Worm (Caenorhabditis elegans) whole organism, L3 larva: ENCODE measurements around the gene F44G4.7.

Experiments used
- ama-1 ChIP-seq: fragments of 150-350 bp; optimal IDR thresholded peaks from 2 replicates; lab custom pipeline; 2018
- ceh-82 ChIP-seq: fragments of 150-350 bp; optimal IDR thresholded peaks from 2 replicates; lab custom pipeline; 2014; ENCODE audit warnings: missing biosample characterization, missing genetic modification characterization
- daf-12 ChIP-seq: fragments of 150-350 bp; optimal IDR thresholded peaks from 2 replicates; lab custom pipeline; 2014; ENCODE audit warnings: missing biosample characterization, missing genetic modification reagents, missing genetic modification characterization
- egl-27 ChIP-seq: sonication (generic microtip); optimal IDR thresholded peaks from 4 replicates; lab custom pipeline; 2017; ENCODE audit warnings: missing biosample characterization, missing genetic modification reagents, missing genetic modification characterization
- egl-5 ChIP-seq: fragments of 150-350 bp; optimal IDR thresholded peaks from 2 replicates; lab custom pipeline; 2017; ENCODE audit warnings: missing biosample characterization, missing genetic modification reagents, missing genetic modification characterization, inconsistent platforms
- elt-1 ChIP-seq: fragments of 150-350 bp; optimal IDR thresholded peaks from 2 replicates; lab custom pipeline; 2014; ENCODE audit warnings: missing biosample characterization, missing genetic modification characterization
- elt-2 ChIP-seq: sonication (generic microtip); optimal IDR thresholded peaks from 2 replicates; lab custom pipeline; 2016; ENCODE audit warnings: missing genetic modification reagents, mild to moderate bottlenecking, missing genetic modification characterization, missing compliant biosample characterization
- elt-3 ChIP-seq, 3 experiments: fragments of 150-350 bp in 1 of 3; sonication (generic microtip) in 2 of 3; optimal IDR thresholded peaks; 2 replicates in 2 of 3; 4 replicates in 1 of 3; lab custom pipeline; 2014 to 2017; ENCODE audit warnings: missing biosample characterization in 3 of 3, missing genetic modification characterization in 3 of 3
- fkh-2 ChIP-seq: fragments of 150-350 bp; optimal IDR thresholded peaks from 2 replicates; lab custom pipeline; 2014; ENCODE audit warnings: missing biosample characterization, missing genetic modification reagents, missing genetic modification characterization
- fos-1 ChIP-seq: fragments of 150-350 bp; optimal IDR thresholded peaks from 2 replicates; lab custom pipeline; 2014; ENCODE audit warnings: missing biosample characterization, missing genetic modification characterization
- hmg-11 ChIP-seq: sonication (generic microtip); optimal IDR thresholded peaks from 2 replicates; lab custom pipeline; 2016; ENCODE audit warnings: missing genetic modification characterization, missing compliant biosample characterization
- lin-39 ChIP-seq: fragments of 150-350 bp; optimal IDR thresholded peaks from 2 replicates; lab custom pipeline; 2018; ENCODE audit warnings: missing biosample characterization, missing genetic modification reagents, missing genetic modification characterization
- lsy-12 ChIP-seq: sonication (generic microtip); optimal IDR thresholded peaks from 2 replicates; lab custom pipeline; 2016; ENCODE audit warnings: mild to moderate bottlenecking, missing genetic modification characterization, missing compliant biosample characterization
- nfya-1 ChIP-seq: sonication (generic microtip); optimal IDR thresholded peaks from 2 replicates; lab custom pipeline; 2017; ENCODE audit warnings: missing genetic modification characterization, mild to moderate bottlenecking, missing compliant biosample characterization, antibody characterized with exemption, moderate library complexity; ENCODE audit not compliant: insufficient read depth
- nhr-11 ChIP-seq: fragments of 150-350 bp; optimal IDR thresholded peaks from 2 replicates; lab custom pipeline; 2014; ENCODE audit warnings: missing biosample characterization, missing genetic modification characterization
- nhr-12 ChIP-seq: fragments of 150-350 bp; optimal IDR thresholded peaks from 2 replicates; lab custom pipeline; 2014; ENCODE audit warnings: missing biosample characterization, missing genetic modification characterization
- nhr-23 ChIP-seq: fragments of 150-350 bp; optimal IDR thresholded peaks from 2 replicates; lab custom pipeline; 2014; ENCODE audit warnings: missing biosample characterization, missing genetic modification reagents, missing genetic modification characterization
- nhr-25 ChIP-seq: sonication (generic microtip); optimal IDR thresholded peaks from 2 replicates; lab custom pipeline; 2017; ENCODE audit warnings: missing biosample characterization, missing genetic modification characterization
- nhr-28 ChIP-seq: fragments of 150-350 bp; optimal IDR thresholded peaks from 2 replicates; lab custom pipeline; 2014; ENCODE audit warnings: missing biosample characterization, missing genetic modification characterization
- nhr-67 ChIP-seq: fragments of 150-350 bp; optimal IDR thresholded peaks from 2 replicates; lab custom pipeline; 2014; ENCODE audit warnings: missing biosample characterization, missing genetic modification characterization
- nhr-76 ChIP-seq: fragments of 150-350 bp; sonication (generic microtip); optimal IDR thresholded peaks from 5 replicates; lab custom pipeline; 2014; ENCODE audit warnings: missing biosample characterization, missing genetic modification characterization
- nhr-77 ChIP-seq: fragments of 150-350 bp; optimal IDR thresholded peaks from 2 replicates; lab custom pipeline; 2014; ENCODE audit warnings: missing biosample characterization, missing genetic modification characterization
- pha-4 ChIP-seq: fragments of 150-350 bp; optimal IDR thresholded peaks from 2 replicates; lab custom pipeline; 2014; ENCODE audit warnings: missing biosample characterization, missing genetic modification reagents, missing genetic modification characterization
- pqm-1 ChIP-seq: fragments of 150-350 bp; optimal IDR thresholded peaks from 2 replicates; lab custom pipeline; 2017; ENCODE audit warnings: missing biosample characterization, missing genetic modification characterization, inconsistent platforms
- snpc-4 ChIP-seq: fragments of 150-350 bp; optimal IDR thresholded peaks from 2 replicates; lab custom pipeline; 2014; ENCODE audit warnings: missing biosample characterization, missing genetic modification characterization
- unc-39 ChIP-seq: sonication (generic microtip); optimal IDR thresholded peaks from 4 replicates; lab custom pipeline; 2017; ENCODE audit warnings: missing biosample characterization, missing genetic modification characterization
- unc-62 ChIP-seq: fragments of 150-350 bp; sonication (generic microtip); optimal IDR thresholded peaks from 4 replicates; lab custom pipeline; 2014; ENCODE audit warnings: missing biosample characterization, missing genetic modification reagents, missing genetic modification characterization
- zag-1 ChIP-seq: fragments of 150-350 bp; optimal IDR thresholded peaks from 2 replicates; lab custom pipeline; 2014; ENCODE audit warnings: missing biosample characterization, missing genetic modification characterization
- ztf-11 ChIP-seq: fragments of 150-350 bp; optimal IDR thresholded peaks from 2 replicates; lab custom pipeline; 2014; ENCODE audit warnings: missing biosample characterization, missing genetic modification characterization

F44G4.7 gene

ce11 chrII:8964049-8964448, 40.9 kb downstream of the F44G4.7 start, which contains the start of gene sftd-3:
Gene sftd-3, minus strand, starts transcription at chrII:8964149.
- TF ChIP-seq nhr-67 (tag; lab: Kevin White, UChicago) (no peak), ama-1 (no peak), ztf-11 (no peak), egl-27 (tag; lab: Kevin White, UChicago) (no peak), nhr-12 (tag; lab: Kevin White, UChicago) (no peak), nhr-28 (no peak), ceh-82 (tag; lab: Kevin White, UChicago) (no peak), nhr-23 (tag; lab: Kevin White, UChicago) (no peak), nhr-76 (tag; lab: Kevin White, UChicago) (no peak)

- peak; percentile 42 for TF ChIP-seq lin-39
- TF ChIP-seq nfya-1 = peak; percentile 22
- no peak for TF ChIP-seq snpc-4 (tag; lab: Kevin White, UChicago)
- TF ChIP-seq egl-5 (tag; lab: Kevin White, UChicago) = peak; percentile 96
Observed at ce11 chrII:8962206-8962605, 42.8 kb downstream of the F44G4.7 start.

- TF ChIP-seq lin-39 = peak; percentile 74
- no peak for TF ChIP-seq lsy-12
Observed at ce11 chrII:8961450-8961849, 43.5 kb downstream of the F44G4.7 start.

DNA sequence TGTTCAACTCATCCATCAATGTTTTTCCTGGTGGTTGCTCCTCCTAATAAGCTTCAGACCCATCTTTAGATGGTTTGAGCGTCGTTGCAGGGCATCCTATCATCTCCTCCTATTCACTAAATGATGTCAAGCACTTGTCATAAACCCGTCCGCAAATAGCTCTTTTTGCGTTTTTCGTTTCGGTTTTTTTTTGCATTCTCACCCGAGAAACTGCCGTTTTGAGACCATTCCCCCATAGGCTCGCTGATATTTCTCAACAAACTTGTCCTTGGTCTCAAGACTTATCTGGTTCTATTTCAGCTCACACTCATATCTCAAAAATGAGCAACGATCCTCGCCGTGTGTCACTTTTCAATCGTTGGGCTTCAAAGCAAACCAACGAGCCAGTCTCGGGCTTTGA, 44.6 kb downstream of the F44G4.7 start, which contains the start of gene cal-2:
cal-2 (plus strand) TSS at position 301 of the 400 bp plus-strand sequence.
- TF ChIP-seq zag-1 (tag; lab: Kevin White, UChicago) (no peak), elt-2 (tag; lab: Kevin White, UChicago) (no peak), elt-3 (tag; optimal IDR thresholded peaks at IDR 0.05; lab: Kevin White, UChicago) (no peak), hmg-11 (tag; lab: Kevin White, UChicago) (no peak), pha-4 (no peak), unc-62 (no peak), fos-1 (tag; lab: Kevin White, UChicago) (no peak), nhr-77 (tag; lab: Kevin White, UChicago) (no peak), pqm-1 (tag; lab: Kevin White, UChicago) (no peak), daf-12 (no peak), fkh-2 (tag; lab: Kevin White, UChicago) (no peak), unc-39 (tag; lab: Kevin White, UChicago) (no peak)

ce11 chrII:8959081-8959480, 45.9 kb downstream of the F44G4.7 start:
- no peak for TF ChIP-seq snpc-4 (tag; lab: Kevin White, UChicago)
- no peak for TF ChIP-seq nhr-11 (tag; lab: Kevin White, UChicago)
- peak; percentile 61 for TF ChIP-seq lin-39

DNA sequence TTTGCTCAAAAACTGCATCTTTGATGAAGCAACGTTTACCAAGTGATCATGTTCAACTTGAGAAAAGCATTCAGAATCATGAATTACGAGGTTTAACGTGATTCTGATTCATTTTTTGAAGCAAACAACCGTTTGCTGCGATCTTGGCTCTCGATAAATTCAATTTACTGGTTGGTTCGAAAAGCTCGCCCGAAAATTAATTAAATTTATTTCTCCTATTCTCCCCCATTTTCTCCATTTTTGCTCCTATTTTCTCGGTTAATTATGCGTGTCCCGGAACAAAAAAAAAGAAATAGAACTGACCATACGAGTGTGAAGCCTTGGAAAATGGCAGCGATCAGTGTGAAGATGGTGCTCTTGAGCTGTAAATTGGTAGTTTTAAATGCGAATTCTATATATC, 48.1 kb downstream of the F44G4.7 start:
- no peak for TF ChIP-seq nhr-67 (tag; lab: Kevin White, UChicago)
- TF ChIP-seq hmg-11 (tag; lab: Kevin White, UChicago) = no peak
- TF ChIP-seq elt-3 (tag; optimal IDR thresholded peaks at IDR 0.05; lab: Kevin White, UChicago) = no peak
- TF ChIP-seq nhr-77 (tag; lab: Kevin White, UChicago) = no peak
- no peak for TF ChIP-seq pqm-1 (tag; lab: Kevin White, UChicago)
- TF ChIP-seq unc-62 = no peak
- no peak for TF ChIP-seq daf-12
- TF ChIP-seq ama-1 = no peak
- no peak for TF ChIP-seq elt-2 (tag; lab: Kevin White, UChicago)
- no peak for TF ChIP-seq ceh-82 (tag; lab: Kevin White, UChicago)
- no peak for TF ChIP-seq ztf-11
- no peak for TF ChIP-seq nhr-28
- TF ChIP-seq elt-1 (tag; lab: Kevin White, UChicago) = no peak

ce11 chrII:8953703-8954102, 51.3 kb downstream of the F44G4.7 start:
- TF ChIP-seq nhr-25 (tag; lab: Kevin White, UChicago) (peak; percentile 8), fos-1 (tag; lab: Kevin White, UChicago) (no peak), elt-1 (tag; lab: Kevin White, UChicago) (peak; percentile 64)
